Worm (Caenorhabditis elegans): ENCODE results near the gene cyp-25A1.

ce11 chrIII:3783914-3784313 lies 48.5 kb upstream of the cyp-25A1 start:
- TF ChIP-seq skn-1 (tag; optimal IDR thresholded peaks at IDR 0.05) (no peak), aly-2 (tag; optimal IDR thresholded peaks at IDR 0.05) (no peak), ama-1 (optimal IDR thresholded peaks at IDR 0.05) (no peak), lin-39 (tag; optimal IDR thresholded peaks at IDR 0.05) (peak; percentile 30), pha-4 (tag; optimal IDR thresholded peaks at IDR 0.05) (no peak), nhr-11 (tag; optimal IDR thresholded peaks at IDR 0.05) (no peak), sea-2 (GFP tag; optimal IDR thresholded peaks at IDR 0.05) (no peak), unc-62 (GFP tag; optimal IDR thresholded peaks at IDR 0.05) (no peak), nhr-23 (tag; optimal IDR thresholded peaks at IDR 0.05) (no peak)

Measured in whole organism, L3 larva.